Fruit fly (Drosophila melanogaster): ENCODE data around the gene nrm.

dm6 chr3L:22955202-22955601 lies 43.0 kb upstream of the nrm start, which contains the start of gene CG32461:
- TF ChIP-seq Sin3A (optimal IDR thresholded peaks at IDR 0.05) (no peak), ttk (optimal IDR thresholded peaks at IDR 0.05) (no peak)

All from Kc167 (cell line).